Fruit fly (Drosophila melanogaster) whole organism, embryonic: Measurements from ENCODE around the gene MED14.

Experiments
- Antp ChIP-seq: fragments of 200-800 bp; sonication (Bioruptor generic); optimal IDR thresholded peaks from 3 replicates; lab custom pipeline; 2016; ENCODE audit warnings: missing biosample characterization, missing genetic modification characterization
- Bteb2 ChIP-seq: fragments of 200-800 bp; sonication (Bioruptor generic); optimal IDR thresholded peaks from 2 replicates; lab custom pipeline; 2016; ENCODE audit warnings: missing biosample characterization, missing genetic modification characterization
- CG10366 ChIP-seq: fragments of 200-800 bp; sonication (Bioruptor generic); IDR thresholded peaks from 2 replicates; pipeline ENCODE4 v1.3.6; 2022; ENCODE audit warnings: missing biosample characterization, missing genetic modification characterization
- CG12391 ChIP-seq: fragments of 200-800 bp; sonication (Bioruptor generic); optimal IDR thresholded peaks from 3 replicates; lab custom pipeline; 2018; ENCODE audit warnings: missing biosample characterization, mild to moderate bottlenecking, missing genetic modification characterization, moderate library complexity
- CG13624 ChIP-seq: fragments of 200-800 bp; sonication (Bioruptor generic); optimal IDR thresholded peaks from 2 replicates; lab custom pipeline; 2016; ENCODE audit warnings: missing biosample characterization, missing genetic modification characterization
- CG13894 ChIP-seq: fragments of 200-800 bp; sonication (Bioruptor generic); optimal IDR thresholded peaks from 3 replicates; lab custom pipeline; 2018; ENCODE audit warnings: missing biosample characterization, mild to moderate bottlenecking, missing genetic modification characterization, moderate library complexity
- CG17568 ChIP-seq: fragments of 200-800 bp; sonication (Bioruptor generic); optimal IDR thresholded peaks from 2 replicates; lab custom pipeline; 2018; ENCODE audit warnings: missing biosample characterization, mild to moderate bottlenecking, missing genetic modification characterization, moderate library complexity
- CG2116 ChIP-seq: fragments of 200-800 bp; sonication (Bioruptor generic); optimal IDR thresholded peaks from 3 replicates; lab custom pipeline; 2018; ENCODE audit warnings: missing biosample characterization, mild to moderate bottlenecking, missing genetic modification characterization
- CG31388 ChIP-seq: fragments of 200-800 bp; sonication (Bioruptor generic); optimal IDR thresholded peaks from 2 replicates; lab custom pipeline; 2016; ENCODE audit warnings: missing biosample characterization, missing genetic modification characterization
- CG32767 ChIP-seq: fragments of 200-800 bp; sonication (Bioruptor generic); IDR thresholded peaks from 2 replicates; pipeline ENCODE4 v1.3.6; 2022; ENCODE audit warnings: missing biosample characterization, missing genetic modification characterization
- CG33557 ChIP-seq: fragments of 200-800 bp; sonication (Bioruptor generic); optimal IDR thresholded peaks from 2 replicates; lab custom pipeline; 2019; ENCODE audit warnings: missing biosample characterization, mild to moderate bottlenecking, missing genetic modification characterization, moderate library complexity
- CG4424 ChIP-seq: fragments of 200-800 bp; sonication (Bioruptor generic); optimal IDR thresholded peaks from 3 replicates; lab custom pipeline; 2016; ENCODE audit warnings: missing biosample characterization, missing genetic modification characterization
- CG4617 ChIP-seq: fragments of 200-800 bp; sonication (Bioruptor generic); optimal IDR thresholded peaks from 3 replicates; lab custom pipeline; 2016; ENCODE audit warnings: missing biosample characterization, missing genetic modification characterization, borderline replicate concordance
- CG7963 ChIP-seq: fragments of 200-800 bp; sonication (Bioruptor generic); IDR thresholded peaks from 3 replicates; pipeline ENCODE4 v1.3.6; 2022; ENCODE audit warnings: missing biosample characterization, missing genetic modification characterization; ENCODE audit not compliant: partially characterized antibody
- CG9817 ChIP-seq: fragments of 200-800 bp; sonication (Bioruptor generic); optimal IDR thresholded peaks from 2 replicates; lab custom pipeline; 2018; ENCODE audit warnings: missing biosample characterization, mild to moderate bottlenecking, missing genetic modification characterization, moderate library complexity
- CG9932 ChIP-seq: fragments of 200-800 bp; sonication (Bioruptor generic); IDR thresholded peaks from 2 replicates; pipeline ENCODE4 v1.3.6; 2022; ENCODE audit warnings: missing biosample characterization, missing genetic modification characterization
- CoRest ChIP-seq: fragments of 200-800 bp; sonication (Bioruptor generic); optimal IDR thresholded peaks from 3 replicates; lab custom pipeline; 2018; ENCODE audit warnings: missing biosample characterization, mild to moderate bottlenecking, missing genetic modification characterization, moderate library complexity
- D19B ChIP-seq: fragments of 200-800 bp; sonication (Bioruptor generic); optimal IDR thresholded peaks from 2 replicates; lab custom pipeline; 2017; ENCODE audit warnings: missing biosample characterization, mild to moderate bottlenecking, missing genetic modification characterization
- Dfd ChIP-seq, 2 experiments: fragments of >200 bp; optimal IDR thresholded peaks; 2 replicates each; lab custom pipeline; 2017; ENCODE audit warnings: missing biosample characterization in 2 of 2, missing genetic modification characterization in 2 of 2
- Doc3 ChIP-seq: fragments of 200-800 bp; sonication (Bioruptor generic); IDR thresholded peaks from 3 replicates; pipeline ENCODE4 v1.3.6; 2022; ENCODE audit warnings: missing biosample characterization, missing genetic modification characterization; ENCODE audit not compliant: partially characterized antibody
- Gsc ChIP-seq: fragments of 200-800 bp; sonication (Bioruptor generic); IDR thresholded peaks from 2 replicates; pipeline ENCODE4 v1.3.6; 2022; ENCODE audit warnings: missing biosample characterization, missing genetic modification characterization
- Mrtf ChIP-seq: fragments of 200-800 bp; sonication (Bioruptor generic); IDR thresholded peaks from 3 replicates; pipeline ENCODE4 v1.3.6; 2022; ENCODE audit warnings: missing biosample characterization, missing genetic modification characterization
- NC2α ChIP-seq: fragments of 200-800 bp; sonication (Bioruptor generic); optimal IDR thresholded peaks from 2 replicates; lab custom pipeline; 2016; ENCODE audit warnings: missing biosample characterization, missing genetic modification characterization
- Neu2 ChIP-seq: fragments of 200-800 bp; sonication (Bioruptor generic); optimal IDR thresholded peaks from 3 replicates; lab custom pipeline; 2016; ENCODE audit warnings: missing biosample characterization, missing genetic modification characterization, borderline replicate concordance
- Nf-YA ChIP-seq: fragments of 200-800 bp; sonication (Bioruptor generic); IDR thresholded peaks from 2 replicates; pipeline ENCODE4 v1.3.6; 2022; ENCODE audit warnings: missing biosample characterization, missing genetic modification characterization
- Sry-β ChIP-seq: fragments of 200-800 bp; sonication (Bioruptor generic); optimal IDR thresholded peaks from 2 replicates; lab custom pipeline; 2018; ENCODE audit warnings: missing biosample characterization, mild to moderate bottlenecking, missing genetic modification characterization, moderate library complexity
- Stat92E ChIP-seq, 3 experiments: fragments of >200 bp in 2 of 3; fragments of 200-800 bp in 1 of 3; sonication (Bioruptor generic) in 1 of 3; optimal IDR thresholded peaks; 2 replicates each; lab custom pipeline; 2017 to 2019; ENCODE audit warnings: missing biosample characterization in 3 of 3, missing genetic modification characterization in 3 of 3, mild to moderate bottlenecking in 1 of 3, moderate library complexity in 1 of 3
- Tbp ChIP-seq: fragments of >200 bp; optimal IDR thresholded peaks from 2 replicates; lab custom pipeline; 2018; ENCODE audit warnings: missing biosample characterization, missing genetic modification characterization
- az2 ChIP-seq: fragments of 200-800 bp; sonication (Bioruptor generic); optimal IDR thresholded peaks from 3 replicates; lab custom pipeline; 2016; ENCODE audit warnings: missing biosample characterization, missing genetic modification characterization
- bbx ChIP-seq: fragments of 200-800 bp; sonication (Bioruptor generic); IDR thresholded peaks from 2 replicates; pipeline ENCODE4 v1.3.6; 2022; ENCODE audit warnings: missing biosample characterization, missing genetic modification characterization; ENCODE audit not compliant: partially characterized antibody
- br ChIP-seq: fragments of >200 bp; optimal IDR thresholded peaks from 2 replicates; lab custom pipeline; 2017
- dimm ChIP-seq: fragments of 200-800 bp; sonication (Bioruptor generic); IDR thresholded peaks from 2 replicates; pipeline ENCODE4 v1.3.6; 2022; ENCODE audit warnings: missing biosample characterization, missing genetic modification characterization
- dmrt99B ChIP-seq: fragments of 200-800 bp; sonication (Bioruptor generic); optimal IDR thresholded peaks from 2 replicates; lab custom pipeline; 2018; ENCODE audit warnings: missing biosample characterization, mild to moderate bottlenecking, missing genetic modification characterization, moderate library complexity
- dpn ChIP-seq, 2 experiments: fragments of 200-800 bp; sonication (Bioruptor generic); optimal IDR thresholded peaks; 3 replicates each; lab custom pipeline; 2016; ENCODE audit warnings: missing biosample characterization in 2 of 2, missing genetic modification characterization in 2 of 2
- en ChIP-seq: fragments of 200-800 bp; sonication (Bioruptor generic); optimal IDR thresholded peaks from 2 replicates; lab custom pipeline; 2016; ENCODE audit warnings: missing biosample characterization, missing genetic modification characterization
- gfzf ChIP-seq: fragments of 200-800 bp; sonication (Bioruptor generic); optimal IDR thresholded peaks from 2 replicates; lab custom pipeline; 2016; ENCODE audit warnings: missing biosample characterization, mild to moderate bottlenecking, missing genetic modification characterization, moderate library complexity
- insv ChIP-seq, 2 experiments: fragments of 200-800 bp; sonication (Bioruptor generic); optimal IDR thresholded peaks; 3 replicates each; lab custom pipeline; 2016 to 2018; ENCODE audit warnings: missing biosample characterization in 2 of 2, missing genetic modification characterization in 2 of 2
- knrl ChIP-seq: fragments of 200-800 bp; sonication (Bioruptor generic); IDR thresholded peaks from 3 replicates; pipeline ENCODE4 v1.3.6; 2022; ENCODE audit warnings: missing biosample characterization, missing genetic modification characterization; ENCODE audit not compliant: partially characterized antibody
- lmd ChIP-seq: fragments of 200-800 bp; sonication (Bioruptor generic); IDR thresholded peaks from 2 replicates; pipeline ENCODE4 v1.3.6; 2022; ENCODE audit warnings: missing biosample characterization, missing genetic modification characterization
- p53 ChIP-seq: fragments of 200-800 bp; sonication (Bioruptor generic); optimal IDR thresholded peaks from 2 replicates; lab custom pipeline; 2016; ENCODE audit warnings: missing biosample characterization, missing genetic modification characterization
- peb ChIP-seq: fragments of 200-800 bp; sonication (Bioruptor generic); IDR thresholded peaks from 2 replicates; pipeline ENCODE4 v1.3.6; 2022; ENCODE audit warnings: missing biosample characterization, missing genetic modification characterization
- prd ChIP-seq, 3 experiments: fragments of >200 bp in 2 of 3; fragments of 200-800 bp in 1 of 3; sonication (Bioruptor generic) in 1 of 3; optimal IDR thresholded peaks in 2 of 3; IDR thresholded peaks in 1 of 3; 2 replicates in 2 of 3; 3 replicates in 1 of 3; pipeline versions ENCODE4 v1.3.6 to Lab custom; 2017 to 2022; ENCODE audit warnings: missing biosample characterization in 1 of 3, missing genetic modification characterization in 1 of 3
- pros ChIP-seq: fragments of 200-800 bp; sonication (Bioruptor generic); optimal IDR thresholded peaks from 3 replicates; lab custom pipeline; 2019; ENCODE audit warnings: missing biosample characterization, mild to moderate bottlenecking, missing genetic modification characterization, moderate library complexity
- ranshi ChIP-seq: fragments of 200-800 bp; sonication (Bioruptor generic); IDR thresholded peaks from 2 replicates; pipeline ENCODE4 v1.3.6; 2022; ENCODE audit warnings: missing biosample characterization, missing genetic modification characterization
- row ChIP-seq: fragments of 200-800 bp; sonication (Bioruptor generic); IDR thresholded peaks from 3 replicates; pipeline ENCODE4 v1.3.6; 2022; ENCODE audit warnings: missing biosample characterization, missing genetic modification characterization
- shn ChIP-seq: fragments of 200-800 bp; sonication (Bioruptor generic); optimal IDR thresholded peaks from 3 replicates; lab custom pipeline; 2016; ENCODE audit warnings: missing biosample characterization, missing genetic modification characterization
- twi ChIP-seq: fragments of 200-800 bp; optimal IDR thresholded peaks from 2 replicates; lab custom pipeline; 2019; ENCODE audit warnings: missing biosample characterization, mild to moderate bottlenecking, missing genetic modification characterization, moderate library complexity
- wek ChIP-seq: fragments of 200-800 bp; sonication (Bioruptor generic); optimal IDR thresholded peaks from 3 replicates; lab custom pipeline; 2018; ENCODE audit warnings: missing biosample characterization, mild to moderate bottlenecking, missing genetic modification characterization, moderate library complexity
- zen2 ChIP-seq: fragments of 200-800 bp; sonication (Bioruptor generic); IDR thresholded peaks from 3 replicates; pipeline ENCODE4 v1.3.6; 2022; ENCODE audit warnings: missing biosample characterization, missing genetic modification characterization; ENCODE audit not compliant: partially characterized antibody

MED14 gene

DNA sequence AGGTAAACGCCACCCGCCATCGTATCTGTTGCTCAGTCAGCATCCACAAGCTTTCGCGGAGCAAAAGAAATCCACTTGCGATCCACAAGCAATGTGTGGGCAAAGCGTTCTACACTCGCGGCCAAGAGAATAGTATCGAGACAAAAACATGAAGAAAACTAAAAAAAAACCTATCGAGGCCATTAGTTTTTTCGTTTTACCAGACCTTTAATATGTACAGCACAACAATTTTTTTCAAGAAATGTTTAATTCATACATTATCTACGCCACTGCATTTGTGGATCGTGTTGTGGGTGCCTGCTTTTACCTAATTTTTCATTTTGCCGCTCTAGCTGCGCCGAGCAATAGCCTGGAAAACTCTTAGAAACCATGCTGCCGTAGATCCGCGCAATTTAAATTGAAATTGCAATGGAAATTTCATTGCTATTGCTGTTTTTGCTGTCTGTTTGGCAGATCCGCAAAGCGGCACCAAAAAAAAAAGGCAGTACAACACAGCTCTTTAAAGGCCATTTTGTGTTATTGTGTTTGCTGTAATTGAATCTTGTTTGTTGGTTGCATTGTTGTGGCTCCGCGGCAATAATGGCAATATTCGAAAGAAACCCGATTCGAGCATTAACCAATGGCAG is 29.9 kb upstream of the MED14 start (continued):
- TF ChIP-seq Tbp (GFP tag; lab: Kevin White, UChicago) (no peak), Doc3 (no peak), p53 (GFP tag; lab: Kevin White, UChicago) (no peak), dimm (GFP tag; lab: Robert Waterston, UW) (peak; percentile 39; the same call in 1 of the 2 replicates), prd (optimal IDR thresholded peaks at IDR 0.05; lab: Kevin White, UChicago) (no peak), prd (GFP tag; IDR thresholded peaks at IDR 0.05; lab: Robert Waterston, UW) (peak; percentile 79), CG4617 (GFP tag; lab: Kevin White, UChicago) (no peak), CG4424 (GFP tag; lab: Kevin White, UChicago) (peak; percentile 73), az2 (GFP tag; lab: Kevin White, UChicago) (peak; percentile 33), CG12391 (tag; lab: Kevin White, UChicago) (peak; percentile 58), Nf-YA (GFP tag; lab: Robert Waterston, UW) (0 out of 2 replicates have a peak, but pooled peaks have one; percentile 45), wek (peak; percentile 1), D19B (GFP tag; lab: Kevin White, UChicago) (peak; percentile 29), pros (GFP tag; lab: Kevin White, UChicago) (no peak), ranshi (GFP tag; lab: Robert Waterston, UW) (peak; percentile 66), Dfd (GFP tag; optimal IDR thresholded peaks at IDR 0.05; lab: Kevin White, UChicago) (no peak), CG33557 (no peak), zen2 (no peak), row (GFP tag; lab: Robert Waterston, UW) (peak; percentile 59), CG31388 (peak; percentile 53), lmd (GFP tag; lab: Robert Waterston, UW) (peak; percentile 70), peb (0 out of 2 replicates have a peak, but pooled peaks have one; percentile 30), en (GFP tag; lab: Kevin White, UChicago) (peak; percentile 36), CG2116 (GFP tag; lab: Kevin White, UChicago) (peak; percentile 10), CG17568 (GFP tag; lab: Kevin White, UChicago) (peak; percentile 63), gfzf (GFP tag; lab: Kevin White, UChicago) (no peak), Mrtf (GFP tag; lab: Robert Waterston, UW) (peak; percentile 54; the same call in 1 of the 3 replicates), CG13894 (tag; lab: Kevin White, UChicago) (no peak), Neu2 (no peak), Gsc (GFP tag; lab: Robert Waterston, UW) (0 out of 2 replicates have a peak, but pooled peaks have one; percentile 13), Bteb2 (GFP tag; lab: Kevin White, UChicago) (peak; percentile 7), CG9932 (peak; percentile 19; the same call in 1 of the 2 replicates), knrl (GFP tag; lab: Robert Waterston, UW) (no peak), dmrt99B (tag; lab: Kevin White, UChicago) (peak; percentile 79), Stat92E (GFP tag; optimal IDR thresholded peaks at IDR 0.05; lab: Kevin White, UChicago) (no peak), bbx (GFP tag; lab: Robert Waterston, UW) (no peak), CG9817 (tag; lab: Kevin White, UChicago) (peak; percentile 22), insv (GFP tag; optimal IDR thresholded peaks at IDR 0.05; lab: Kevin White, UChicago) (no peak), CG10366 (GFP tag; lab: Robert Waterston, UW) (peak; percentile 42; the same call in 1 of the 2 replicates), twi (tag; lab: Kevin White, UChicago) (no peak), Sry-β (GFP tag; lab: Kevin White, UChicago) (no peak), CG7963 (GFP tag; lab: Robert Waterston, UW) (no peak), dpn (GFP tag; optimal IDR thresholded peaks at IDR 0.05; lab: Kevin White, UChicago) (peak; percentile 46 to 66), CG13624 (GFP tag; lab: Kevin White, UChicago) (peak; percentile 63), Antp (GFP tag; lab: Kevin White, UChicago) (peak; percentile 57), br (lab: Kevin White, UChicago) (no peak), CoRest (tag; lab: Kevin White, UChicago) (peak; percentile 54), CG32767 (no peak), NC2α (GFP tag; lab: Kevin White, UChicago) (no peak), shn (no peak)
